Fruit fly (Drosophila melanogaster): ENCODE measurements around the gene AdamTS-B.

The AdamTS-B gene

dm6 chrX:5746864-5747861 is 48.8 kb downstream of the AdamTS-B start, which contains the start of the genes IntS6 and Rtel1 (continued):
- peak; percentile 93 for TF ChIP-seq bab2 (GFP tag; optimal IDR thresholded peaks at IDR 0.05)
- TF ChIP-seq chinmo (GFP tag; IDR thresholded peaks at IDR 0.05; ENCODE audit: partially characterized antibody): peak; percentile 100
- TF ChIP-seq CG18599 (GFP tag; optimal IDR thresholded peaks at IDR 0.05): peak; percentile 90
- TF ChIP-seq Hr51 (GFP tag; optimal IDR thresholded peaks at IDR 0.05): peak; percentile 89 to 92
- no peak for TF ChIP-seq usp (GFP tag; optimal IDR thresholded peaks at IDR 0.05)
- peak; percentile 92 for TF ChIP-seq shn (GFP tag; optimal IDR thresholded peaks at IDR 0.05)
- TF ChIP-seq CG10979 (tag; optimal IDR thresholded peaks at IDR 0.05): peak; percentile 80
- peak; percentile 93 for TF ChIP-seq CG15269 (tag; optimal IDR thresholded peaks at IDR 0.05)
- peak; percentile 88 for TF ChIP-seq CG12071 (GFP tag; optimal IDR thresholded peaks at IDR 0.05)
- TF ChIP-seq Deaf1 (tag; optimal IDR thresholded peaks at IDR 0.05): peak; percentile 96
- TF ChIP-seq ac (GFP tag; optimal IDR thresholded peaks at IDR 0.05): peak; percentile 18
- TF ChIP-seq CG7372 (GFP tag; IDR thresholded peaks at IDR 0.05): peak; percentile 84
- TF ChIP-seq peb (GFP tag; IDR thresholded peaks at IDR 0.05): peak; percentile 45; the same call in 1 of the 2 replicates
- peak; percentile 75 for TF ChIP-seq Bdp1 (GFP tag; optimal IDR thresholded peaks at IDR 0.05)
- TF ChIP-seq Adf1 (GFP tag; IDR thresholded peaks at IDR 0.05): peak; percentile 73
- TF ChIP-seq HLHmδ (GFP tag; optimal IDR thresholded peaks at IDR 0.05): peak; percentile 39
- TF ChIP-seq CG33213 (GFP tag; optimal IDR thresholded peaks at IDR 0.05): peak; percentile 79
- peak; percentile 29 for TF ChIP-seq pros (GFP tag; optimal IDR thresholded peaks at IDR 0.05)
- TF ChIP-seq CG2202 (tag; optimal IDR thresholded peaks at IDR 0.05): peak; percentile 56
- TF ChIP-seq Eip74EF (GFP tag; optimal IDR thresholded peaks at IDR 0.05): peak in 1 of 2 experiments; percentile 60
- peak; percentile 97 for TF ChIP-seq CG8478 (optimal IDR thresholded peaks at IDR 0.05)
- peak; percentile 83 for TF ChIP-seq twi (tag; optimal IDR thresholded peaks at IDR 0.05)
- TF ChIP-seq CG12299 (tag; optimal IDR thresholded peaks at IDR 0.05): peak; percentile 91
- TF ChIP-seq Bgb (GFP tag; IDR thresholded peaks at IDR 0.05; ENCODE audit: partially characterized antibody): peak; percentile 44; the same call in 1 of the 2 replicates
- TF ChIP-seq Ets97D (GFP tag; optimal IDR thresholded peaks at IDR 0.05): peak; percentile 73
- TF ChIP-seq Sox100B (GFP tag; optimal IDR thresholded peaks at IDR 0.05): peak; percentile 82
- peak; percentile 88 for TF ChIP-seq fd96Cb (tag; optimal IDR thresholded peaks at IDR 0.05)
- TF ChIP-seq Hmx (GFP tag; optimal IDR thresholded peaks at IDR 0.05): peak; percentile 82
- peak; percentile 69 for TF ChIP-seq salm (tag; optimal IDR thresholded peaks at IDR 0.05)
- TF ChIP-seq CG2889 (GFP tag; IDR thresholded peaks at IDR 0.05): peak; percentile 74
- peak; percentile 91 for TF ChIP-seq tx (GFP tag; optimal IDR thresholded peaks at IDR 0.05)
- TF ChIP-seq unpg (GFP tag; optimal IDR thresholded peaks at IDR 0.05): peak; percentile 93
- peak; percentile 82; the same call in 2 of the 3 replicates for TF ChIP-seq C15 (GFP tag; IDR thresholded peaks at IDR 0.05)
- peak; percentile 91 for TF ChIP-seq CG8924 (tag; optimal IDR thresholded peaks at IDR 0.05)
- TF ChIP-seq bcd (GFP tag; optimal IDR thresholded peaks at IDR 0.05): peak; percentile 91
- TF ChIP-seq CG11456 (GFP tag; IDR thresholded peaks at IDR 0.05): peak; percentile 88
- TF ChIP-seq CG15601 (tag; optimal IDR thresholded peaks at IDR 0.05): peak; percentile 83
- peak; percentile 88 for TF ChIP-seq CG12391 (tag; optimal IDR thresholded peaks at IDR 0.05)
- peak; percentile 91 for TF ChIP-seq CG1603 (tag; optimal IDR thresholded peaks at IDR 0.05)
- TF ChIP-seq psq (GFP tag; optimal IDR thresholded peaks at IDR 0.05): peak; percentile 54
- peak; percentile 87 for TF ChIP-seq CG31441 (GFP tag; IDR thresholded peaks at IDR 0.05)
- peak; percentile 93 for TF ChIP-seq pum (GFP tag; optimal IDR thresholded peaks at IDR 0.05)
- TF ChIP-seq crol (GFP tag; IDR thresholded peaks at IDR 0.05): peak; percentile 65
- peak; percentile 69 for TF ChIP-seq CG3407 (GFP tag; optimal IDR thresholded peaks at IDR 0.05)
- TF ChIP-seq nerfin-2 (GFP tag; IDR thresholded peaks at IDR 0.05; ENCODE audit: partially characterized antibody): no peak
- TF ChIP-seq pb (GFP tag; optimal IDR thresholded peaks at IDR 0.05): peak; percentile 81
- peak; percentile 83 for TF ChIP-seq ase (GFP tag; IDR thresholded peaks at IDR 0.05)
